Fruit fly (Drosophila melanogaster): ENCODE data around the gene CycJ.
A peak's percentile ranks its signal among the peaks of the same experiment; 100 is the strongest.

The CycJ gene

DNA sequence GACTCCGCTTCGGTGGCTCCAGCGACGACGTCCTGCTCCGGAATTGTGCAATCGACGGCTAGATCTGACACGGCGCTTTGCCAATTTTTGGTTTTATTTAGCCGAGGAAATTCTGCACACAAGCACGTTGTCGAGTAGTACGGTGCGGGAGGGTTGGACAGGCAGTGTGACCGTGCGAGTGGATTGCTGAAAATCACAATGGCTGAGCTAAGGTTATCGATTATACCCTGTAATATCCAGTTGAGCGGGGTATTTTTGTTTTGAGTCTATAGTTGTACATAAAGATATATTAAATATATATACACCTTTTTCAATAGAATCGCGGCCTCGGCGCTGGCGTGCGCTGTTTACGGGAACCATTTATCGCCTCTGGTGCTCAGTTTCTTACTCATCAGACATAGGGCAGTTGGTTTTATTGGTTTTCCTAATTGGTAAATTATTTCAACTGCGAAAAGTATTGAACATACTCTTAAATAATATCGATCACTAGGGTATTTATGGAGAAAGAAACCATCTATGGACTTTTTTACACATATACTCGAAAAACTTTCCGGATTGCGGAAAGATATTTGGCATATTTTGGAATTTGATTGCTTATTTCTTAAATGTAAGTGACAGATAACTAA is 5.7 kb upstream of the CycJ start, which contains the start of gene eIF5B:
eIF5B (minus strand) TSS at position 576 of the 626 bp plus-strand sequence.
- TF ChIP-seq amos (GFP tag; IDR thresholded peaks at IDR 0.05; ENCODE audit: partially characterized antibody) = peak; percentile 44; the same call in 1 of the 2 replicates
- TF ChIP-seq Gsc (GFP tag; IDR thresholded peaks at IDR 0.05) = peak; percentile 46
- TF ChIP-seq CG18599 (GFP tag; optimal IDR thresholded peaks at IDR 0.05) = peak; percentile 62
- TF ChIP-seq CG12236 (GFP tag; optimal IDR thresholded peaks at IDR 0.05) = no peak
- TF ChIP-seq Hmx (GFP tag; optimal IDR thresholded peaks at IDR 0.05) = no peak
- peak; percentile 88 for TF ChIP-seq CG1602 (GFP tag; optimal IDR thresholded peaks at IDR 0.05)
- TF ChIP-seq CG2129 (GFP tag; IDR thresholded peaks at IDR 0.05; ENCODE audit: partially characterized antibody) = no peak
- peak; percentile 69 for TF ChIP-seq B-H2 (GFP tag; optimal IDR thresholded peaks at IDR 0.05)
- peak; percentile 59 for TF ChIP-seq E2f2 (GFP tag; IDR thresholded peaks at IDR 0.05)
- TF ChIP-seq Dek (tag; optimal IDR thresholded peaks at IDR 0.05) = peak; percentile 66
- TF ChIP-seq run (tag; optimal IDR thresholded peaks at IDR 0.05) = peak; percentile 28
- peak; percentile 75 for TF ChIP-seq CG17361 (GFP tag; IDR thresholded peaks at IDR 0.05)
- TF ChIP-seq CG2116 (GFP tag; optimal IDR thresholded peaks at IDR 0.05) = peak; percentile 54
- TF ChIP-seq CG3065 (GFP tag; optimal IDR thresholded peaks at IDR 0.05) = peak; percentile 23
- peak; percentile 33 for TF ChIP-seq CG8944 (GFP tag; optimal IDR thresholded peaks at IDR 0.05)
- TF ChIP-seq CG4617 (GFP tag; optimal IDR thresholded peaks at IDR 0.05; ENCODE audit: borderline replicate concordance) = peak; percentile 52
- peak; percentile 75 for TF ChIP-seq CG31224 (GFP tag; IDR thresholded peaks at IDR 0.05)
- TF ChIP-seq ranshi (GFP tag; IDR thresholded peaks at IDR 0.05) = peak; percentile 79
- TF ChIP-seq CG11085 (GFP tag; IDR thresholded peaks at IDR 0.05) = peak; percentile 73
- peak; percentile 83 for TF ChIP-seq Gug (GFP tag; IDR thresholded peaks at IDR 0.05)
- TF ChIP-seq exex (tag; optimal IDR thresholded peaks at IDR 0.05) = peak; percentile 24
- TF ChIP-seq maf-S (GFP tag; optimal IDR thresholded peaks at IDR 0.05) = peak; percentile 18
- no peak for TF ChIP-seq hkb (optimal IDR thresholded peaks at IDR 0.05)
- TF ChIP-seq hkb (GFP tag; IDR thresholded peaks at IDR 0.05) = peak; percentile 83
- TF ChIP-seq pan (optimal IDR thresholded peaks at IDR 0.05) = peak in 1 of 2 experiments; percentile 49
- TF ChIP-seq pan (GFP tag; optimal IDR thresholded peaks at IDR 0.05 in 1 of 2, IDR thresholded peaks at IDR 0.05 in 1 of 2) = peak; percentile 62 to 84
- peak; percentile 78 for TF ChIP-seq Usf (GFP tag; optimal IDR thresholded peaks at IDR 0.05)
- peak; percentile 85 for TF ChIP-seq Oli (tag; optimal IDR thresholded peaks at IDR 0.05)
- peak; percentile 73 for TF ChIP-seq MBD-R2 (GFP tag; IDR thresholded peaks at IDR 0.05)
- peak; percentile 56; the same call in 1 of the 2 replicates for TF ChIP-seq dati (GFP tag; IDR thresholded peaks at IDR 0.05)
- peak; percentile 67 for TF ChIP-seq CG30020 (tag; optimal IDR thresholded peaks at IDR 0.05)
- peak; percentile 82 for TF ChIP-seq CG32767 (GFP tag; IDR thresholded peaks at IDR 0.05)
- peak; percentile 9 for TF ChIP-seq Six4 (GFP tag; optimal IDR thresholded peaks at IDR 0.05)
- TF ChIP-seq Camta (GFP tag; optimal IDR thresholded peaks at IDR 0.05) = peak; percentile 29
- TF ChIP-seq Ets97D (GFP tag; optimal IDR thresholded peaks at IDR 0.05) = peak; percentile 12
- peak; percentile 22 for TF ChIP-seq BEAF-32 (GFP tag; optimal IDR thresholded peaks at IDR 0.05)
- TF ChIP-seq Antp (GFP tag; optimal IDR thresholded peaks at IDR 0.05) = peak; percentile 59
- TF ChIP-seq Taf1 (GFP tag; IDR thresholded peaks at IDR 0.05) = peak; percentile 65
- no peak for TF ChIP-seq usp (GFP tag; optimal IDR thresholded peaks at IDR 0.05)
- TF ChIP-seq CG3995 (GFP tag; optimal IDR thresholded peaks at IDR 0.05) = no peak
- TF ChIP-seq CG5953 (GFP tag; IDR thresholded peaks at IDR 0.05) = peak; percentile 66
- TF ChIP-seq gcm (GFP tag; optimal IDR thresholded peaks at IDR 0.05) = peak; percentile 60
- no peak for TF ChIP-seq sd (tag; optimal IDR thresholded peaks at IDR 0.05)
- peak; percentile 43 for TF ChIP-seq CG15011 (GFP tag; optimal IDR thresholded peaks at IDR 0.05)
- peak; percentile 38 for TF ChIP-seq mam (GFP tag; optimal IDR thresholded peaks at IDR 0.05)
- TF ChIP-seq YL-1 (GFP tag; optimal IDR thresholded peaks at IDR 0.05) = peak; percentile 58
- TF ChIP-seq HLH54F (GFP tag; optimal IDR thresholded peaks at IDR 0.05) = peak; percentile 61
- TF ChIP-seq CG3163 (GFP tag; optimal IDR thresholded peaks at IDR 0.05) = no peak
- peak; percentile 66 for TF ChIP-seq ATbp (GFP tag; optimal IDR thresholded peaks at IDR 0.05)
- no peak for TF ChIP-seq fu2 (GFP tag; optimal IDR thresholded peaks at IDR 0.05)
- peak; percentile 79 for TF ChIP-seq wdn (GFP tag; IDR thresholded peaks at IDR 0.05)
